Fruit fly (Drosophila melanogaster) whole organism, embryonic: ENCODE results near the gene CG7906.
A peak's percentile ranks its signal among the peaks of the same experiment; 100 is the strongest.

ENCODE experiments used
- CG11696 ChIP-seq: fragments of 200-800 bp; sonication (Bioruptor generic); IDR thresholded peaks from 2 replicates; pipeline ENCODE4 v1.3.6; 2022; ENCODE audit warnings: missing biosample characterization, missing genetic modification characterization
- CG12391 ChIP-seq: fragments of 200-800 bp; sonication (Bioruptor generic); optimal IDR thresholded peaks from 3 replicates; lab custom pipeline; 2018; ENCODE audit warnings: missing biosample characterization, mild to moderate bottlenecking, missing genetic modification characterization, moderate library complexity
- CG12659 ChIP-seq: fragments of 200-800 bp; sonication (Bioruptor generic); optimal IDR thresholded peaks from 3 replicates; lab custom pipeline; 2017; ENCODE audit warnings: mild to moderate bottlenecking, missing biosample characterization, missing genetic modification reagents, missing genetic modification characterization
- CG14050 ChIP-seq: fragments of 200-800 bp; sonication (Bioruptor generic); IDR thresholded peaks from 3 replicates; pipeline ENCODE4 v1.3.6; 2022; ENCODE audit warnings: missing biosample characterization, missing genetic modification characterization
- CG14860 ChIP-seq: fragments of 200-800 bp; sonication (Bioruptor generic); IDR thresholded peaks from 3 replicates; pipeline ENCODE4 v1.3.6; 2022; ENCODE audit warnings: missing biosample characterization, missing genetic modification characterization; ENCODE audit not compliant: partially characterized antibody
- CG15011 ChIP-seq: fragments of 200-800 bp; sonication (Bioruptor generic); optimal IDR thresholded peaks from 3 replicates; lab custom pipeline; 2018; ENCODE audit warnings: missing biosample characterization, mild to moderate bottlenecking, missing genetic modification characterization
- CG15514 ChIP-seq: fragments of 200-800 bp; sonication (Bioruptor generic); optimal IDR thresholded peaks from 3 replicates; lab custom pipeline; 2017; ENCODE audit warnings: missing biosample characterization, missing genetic modification characterization, mild to moderate bottlenecking, moderate library complexity, missing genetic modification reagents
- CG16863 ChIP-seq: fragments of 200-800 bp; sonication (Bioruptor generic); optimal IDR thresholded peaks from 3 replicates; lab custom pipeline; 2016; ENCODE audit warnings: missing biosample characterization, missing genetic modification characterization
- CG17568 ChIP-seq: fragments of 200-800 bp; sonication (Bioruptor generic); optimal IDR thresholded peaks from 2 replicates; lab custom pipeline; 2018; ENCODE audit warnings: missing biosample characterization, mild to moderate bottlenecking, missing genetic modification characterization, moderate library complexity
- CG1832 ChIP-seq: fragments of 200-800 bp; sonication (Bioruptor generic); optimal IDR thresholded peaks from 2 replicates; lab custom pipeline; 2017; ENCODE audit warnings: missing biosample characterization, mild to moderate bottlenecking, missing genetic modification characterization, inconsistent platforms
- CG3065 ChIP-seq: fragments of 200-800 bp; sonication (Bioruptor generic); optimal IDR thresholded peaks from 2 replicates; lab custom pipeline; 2016; ENCODE audit warnings: missing biosample characterization, missing genetic modification characterization
- CG4282 ChIP-seq: fragments of 200-800 bp; sonication (Bioruptor generic); optimal IDR thresholded peaks from 2 replicates; lab custom pipeline; 2016; ENCODE audit warnings: missing biosample characterization, missing genetic modification characterization
- CG4820 ChIP-seq: fragments of 200-800 bp; sonication (Bioruptor generic); optimal IDR thresholded peaks from 3 replicates; lab custom pipeline; 2016; ENCODE audit warnings: missing biosample characterization, missing genetic modification characterization
- CG4854 ChIP-seq: fragments of 200-800 bp; sonication (Bioruptor generic); optimal IDR thresholded peaks from 2 replicates; lab custom pipeline; 2016; ENCODE audit warnings: missing biosample characterization, missing genetic modification characterization, inconsistent platforms
- CG5180 ChIP-seq: fragments of 200-800 bp; sonication (Bioruptor generic); optimal IDR thresholded peaks from 3 replicates; lab custom pipeline; 2017; ENCODE audit warnings: missing biosample characterization, missing genetic modification characterization, mild to moderate bottlenecking, moderate library complexity, missing genetic modification reagents
- CG7357 ChIP-seq: fragments of 200-800 bp; sonication (Bioruptor generic); IDR thresholded peaks from 3 replicates; pipeline ENCODE4 v1.3.6; 2022; ENCODE audit warnings: missing biosample characterization, missing genetic modification characterization
- CG7372 ChIP-seq: fragments of 200-800 bp; sonication (Bioruptor generic); IDR thresholded peaks from 2 replicates; pipeline ENCODE4 v1.3.6; 2022; ENCODE audit warnings: missing biosample characterization, missing genetic modification characterization
- CG7928 ChIP-seq: fragments of 200-800 bp; sonication (Bioruptor generic); optimal IDR thresholded peaks from 2 replicates; lab custom pipeline; 2017; ENCODE audit warnings: missing biosample characterization, mild to moderate bottlenecking, missing genetic modification characterization
- CG8359 ChIP-seq: fragments of 200-800 bp; sonication (Bioruptor generic); optimal IDR thresholded peaks from 2 replicates; lab custom pipeline; 2017; ENCODE audit warnings: missing biosample characterization, mild to moderate bottlenecking, missing genetic modification characterization, borderline replicate concordance
- CG9609 ChIP-seq: fragments of 200-800 bp; sonication (Bioruptor generic); optimal IDR thresholded peaks from 3 replicates; lab custom pipeline; 2016; ENCODE audit warnings: missing biosample characterization, missing genetic modification characterization
- CG9797 ChIP-seq: fragments of 200-800 bp; sonication (Bioruptor generic); optimal IDR thresholded peaks from 3 replicates; lab custom pipeline; 2018; ENCODE audit warnings: missing biosample characterization, mild to moderate bottlenecking, missing genetic modification characterization
- CG9876 ChIP-seq: fragments of 200-800 bp; sonication (Bioruptor generic); optimal IDR thresholded peaks from 2 replicates; lab custom pipeline; 2016; ENCODE audit warnings: missing biosample characterization, missing genetic modification characterization
- Camta ChIP-seq: fragments of 200-800 bp; sonication (Bioruptor generic); optimal IDR thresholded peaks from 2 replicates; lab custom pipeline; 2016; ENCODE audit warnings: missing biosample characterization, missing genetic modification characterization
- Chrac-16 ChIP-seq: fragments of 200-800 bp; sonication (Bioruptor generic); optimal IDR thresholded peaks from 3 replicates; lab custom pipeline; 2016; ENCODE audit warnings: missing biosample characterization, missing genetic modification characterization
- Doc3 ChIP-seq: fragments of 200-800 bp; sonication (Bioruptor generic); IDR thresholded peaks from 3 replicates; pipeline ENCODE4 v1.3.6; 2022; ENCODE audit warnings: missing biosample characterization, missing genetic modification characterization; ENCODE audit not compliant: partially characterized antibody
- Dp ChIP-seq: fragments of 200-800 bp; sonication (Bioruptor generic); optimal IDR thresholded peaks from 2 replicates; lab custom pipeline; 2018; ENCODE audit warnings: missing biosample characterization, mild to moderate bottlenecking, missing genetic modification characterization, moderate library complexity
- Elba2 ChIP-seq: fragments of 200-800 bp; sonication (Bioruptor generic); optimal IDR thresholded peaks from 3 replicates; lab custom pipeline; 2016; ENCODE audit warnings: missing biosample characterization, missing genetic modification characterization
- Fer1 ChIP-seq: fragments of 200-800 bp; sonication (Bioruptor generic); optimal IDR thresholded peaks from 2 replicates; lab custom pipeline; 2017; ENCODE audit warnings: missing biosample characterization, mild to moderate bottlenecking, missing genetic modification characterization
- HLH54F ChIP-seq: fragments of 200-800 bp; sonication (Bioruptor generic); optimal IDR thresholded peaks from 3 replicates; lab custom pipeline; 2016; ENCODE audit warnings: missing biosample characterization, missing genetic modification characterization
- Hmx ChIP-seq: fragments of 200-800 bp; sonication (Bioruptor generic); optimal IDR thresholded peaks from 2 replicates; lab custom pipeline; 2016; ENCODE audit warnings: missing biosample characterization, missing genetic modification characterization
- NK7.1 ChIP-seq: fragments of 200-800 bp; sonication (Bioruptor generic); optimal IDR thresholded peaks from 3 replicates; lab custom pipeline; 2016; ENCODE audit warnings: missing biosample characterization, missing genetic modification characterization
- Oli ChIP-seq: fragments of 200-800 bp; sonication (Bioruptor generic); optimal IDR thresholded peaks from 2 replicates; lab custom pipeline; 2018; ENCODE audit warnings: missing biosample characterization, mild to moderate bottlenecking, missing genetic modification characterization, moderate library complexity
- Rx ChIP-seq: fragments of 200-800 bp; sonication (Bioruptor generic); IDR thresholded peaks from 2 replicates; pipeline ENCODE4 v1.3.6; 2022; ENCODE audit warnings: missing biosample characterization, missing genetic modification characterization
- Scr ChIP-seq: fragments of 200-800 bp; sonication (Bioruptor generic); IDR thresholded peaks from 2 replicates; pipeline ENCODE4 v1.3.6; 2022; ENCODE audit warnings: missing biosample characterization, missing genetic modification characterization; ENCODE audit not compliant: partially characterized antibody
- caup ChIP-seq: fragments of 200-800 bp; sonication (Bioruptor generic); optimal IDR thresholded peaks from 3 replicates; lab custom pipeline; 2017; ENCODE audit warnings: missing biosample characterization, mild to moderate bottlenecking, missing genetic modification characterization, moderate library complexity; ENCODE audit not compliant: severe bottlenecking
- hb ChIP-seq: fragments of 200-800 bp; sonication (Bioruptor generic); IDR thresholded peaks from 3 replicates; pipeline ENCODE4 v1.3.6; 2022; ENCODE audit warnings: missing biosample characterization, missing genetic modification characterization; ENCODE audit not compliant: partially characterized antibody
- jigr1 ChIP-seq: fragments of 200-800 bp; sonication (Bioruptor generic); IDR thresholded peaks from 3 replicates; pipeline ENCODE4 v1.3.6; 2022; ENCODE audit warnings: missing biosample characterization, missing genetic modification characterization
- lab ChIP-seq: fragments of 200-800 bp; sonication (Bioruptor generic); optimal IDR thresholded peaks from 3 replicates; lab custom pipeline; 2017; ENCODE audit warnings: missing biosample characterization, missing genetic modification characterization, mild to moderate bottlenecking, moderate library complexity, missing genetic modification reagents
- pum ChIP-seq: fragments of 200-800 bp; sonication (Bioruptor generic); optimal IDR thresholded peaks from 2 replicates; lab custom pipeline; 2016; ENCODE audit warnings: missing biosample characterization, missing genetic modification characterization
- repo ChIP-seq: fragments of 200-800 bp; sonication (Bioruptor generic); optimal IDR thresholded peaks from 2 replicates; lab custom pipeline; 2016; ENCODE audit warnings: missing biosample characterization, missing genetic modification characterization
- row ChIP-seq: fragments of 200-800 bp; sonication (Bioruptor generic); IDR thresholded peaks from 3 replicates; pipeline ENCODE4 v1.3.6; 2022; ENCODE audit warnings: missing biosample characterization, missing genetic modification characterization
- sc ChIP-seq, 3 experiments: fragments of >200 bp in 2 of 3; fragments of 200-800 bp in 1 of 3; sonication (Bioruptor generic) in 1 of 3; optimal IDR thresholded peaks; 2 replicates in 2 of 3; 3 replicates in 1 of 3; lab custom pipeline; 2017; ENCODE audit warnings: mild to moderate bottlenecking in 1 of 3, missing biosample characterization in 1 of 3, missing genetic modification characterization in 1 of 3, missing genetic modification reagents in 1 of 3
- seq ChIP-seq: fragments of 200-800 bp; sonication (Bioruptor generic); IDR thresholded peaks from 2 replicates; pipeline ENCODE4 v1.3.6; 2022; ENCODE audit warnings: missing biosample characterization, missing genetic modification characterization
- slbo ChIP-seq: fragments of 200-800 bp; sonication (Bioruptor generic); IDR thresholded peaks from 2 replicates; pipeline ENCODE4 v1.3.6; 2022; ENCODE audit warnings: missing biosample characterization, missing genetic modification characterization
- sqz ChIP-seq: fragments of 200-800 bp; sonication (Bioruptor generic); optimal IDR thresholded peaks from 3 replicates; lab custom pipeline; 2018; ENCODE audit warnings: missing biosample characterization, mild to moderate bottlenecking, missing genetic modification characterization
- trh ChIP-seq: fragments of 200-800 bp; sonication (Bioruptor generic); optimal IDR thresholded peaks from 2 replicates; lab custom pipeline; 2016; ENCODE audit warnings: missing biosample characterization, missing genetic modification characterization
- vfl ChIP-seq: fragments of 200-800 bp; sonication (Bioruptor generic); optimal IDR thresholded peaks from 2 replicates; lab custom pipeline; 2016; ENCODE audit warnings: missing biosample characterization, missing genetic modification characterization
- wor ChIP-seq: fragments of 200-800 bp; sonication (Bioruptor generic); IDR thresholded peaks from 2 replicates; pipeline ENCODE4 v1.3.6; 2022; ENCODE audit warnings: missing biosample characterization, missing genetic modification characterization

Gene CG7906

DNA sequence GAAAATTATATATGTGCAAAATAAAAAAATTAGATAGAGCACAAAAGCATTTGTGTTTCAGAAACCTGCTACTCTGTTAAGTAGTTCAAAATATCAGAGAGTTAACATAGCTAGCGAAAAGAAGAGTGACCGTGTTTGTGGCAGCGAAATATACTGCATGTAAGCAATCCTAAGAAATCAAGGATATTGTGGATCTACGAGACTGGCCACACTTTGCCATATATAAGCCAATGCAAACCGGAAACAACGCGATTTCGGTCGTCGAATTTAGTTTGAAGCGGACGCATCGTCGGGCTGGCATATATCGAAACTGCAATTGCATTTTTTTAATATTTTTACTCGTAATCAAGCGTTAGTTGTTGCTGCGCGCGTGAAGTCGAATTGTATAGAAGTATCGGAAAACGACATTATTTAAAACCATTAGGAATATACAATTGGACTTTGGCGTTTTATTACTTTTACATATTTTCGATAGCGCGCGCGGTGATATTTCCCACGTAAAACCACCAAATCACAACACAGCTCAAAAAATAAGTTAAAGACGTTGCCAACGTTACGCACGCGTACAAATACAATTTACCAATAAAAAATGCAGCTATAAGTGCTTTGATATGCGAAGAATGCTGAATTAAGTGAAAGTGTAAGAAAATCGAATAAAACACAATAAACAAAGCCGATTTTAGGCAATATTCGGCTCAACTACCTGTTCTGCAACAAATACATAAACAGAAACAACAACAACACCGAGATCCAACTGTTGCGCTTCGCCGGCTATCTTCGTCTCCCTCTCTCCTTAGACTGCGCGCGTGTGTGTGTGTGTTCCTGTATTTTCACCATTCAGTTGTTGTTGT lies 45.6 kb upstream of the CG7906 start, which contains the start of gene nuf (continued):
- TF ChIP-seq wor (GFP tag; lab: Robert Waterston, UW): no peak
- TF ChIP-seq Oli (tag; lab: Kevin White, UChicago): no peak
- peak; percentile 44 for TF ChIP-seq CG15514 (GFP tag; lab: Kevin White, UChicago)
- TF ChIP-seq Scr (GFP tag; lab: Robert Waterston, UW): no peak
- TF ChIP-seq CG7357 (GFP tag; lab: Robert Waterston, UW): no peak
- TF ChIP-seq CG9609 (GFP tag; lab: Kevin White, UChicago): no peak
- no peak for TF ChIP-seq Elba2 (GFP tag; lab: Kevin White, UChicago)
- no peak for TF ChIP-seq Rx (GFP tag; lab: Robert Waterston, UW)
- no peak for TF ChIP-seq Chrac-16 (GFP tag; lab: Kevin White, UChicago)
- peak; percentile 37 for TF ChIP-seq repo (GFP tag; lab: Kevin White, UChicago)
- no peak for TF ChIP-seq Doc3
- TF ChIP-seq CG8359: no peak
- TF ChIP-seq CG4854 (GFP tag; lab: Kevin White, UChicago): no peak
- TF ChIP-seq row (GFP tag; lab: Robert Waterston, UW): no peak
- no peak for TF ChIP-seq CG15011 (GFP tag; lab: Kevin White, UChicago)
- TF ChIP-seq Hmx (GFP tag; lab: Kevin White, UChicago): no peak
- TF ChIP-seq lab (GFP tag; lab: Kevin White, UChicago): peak; percentile 63
- TF ChIP-seq Fer1: peak; percentile 80
- no peak for TF ChIP-seq vfl (GFP tag; lab: Kevin White, UChicago)
- TF ChIP-seq caup (GFP tag; lab: Kevin White, UChicago): peak; percentile 86
- TF ChIP-seq CG17568 (GFP tag; lab: Kevin White, UChicago): peak; percentile 55
- peak; percentile 46 for TF ChIP-seq sqz (GFP tag; lab: Kevin White, UChicago)
- TF ChIP-seq CG7928: peak; percentile 44
- TF ChIP-seq HLH54F (GFP tag; lab: Kevin White, UChicago): no peak
- TF ChIP-seq seq (GFP tag; lab: Robert Waterston, UW): peak; percentile 30; the same call in 1 of the 2 replicates
- peak; percentile 42 for TF ChIP-seq slbo (GFP tag; lab: Robert Waterston, UW)
- TF ChIP-seq CG11696: no peak; the same call in 1 of the 2 replicates
- TF ChIP-seq CG14050: no peak
- TF ChIP-seq CG1832 (GFP tag; lab: Kevin White, UChicago): no peak
- TF ChIP-seq CG4820 (GFP tag; lab: Kevin White, UChicago): no peak
- no peak for TF ChIP-seq CG7372 (GFP tag; lab: Robert Waterston, UW)
- peak; percentile 53 for TF ChIP-seq Dp (GFP tag; lab: Kevin White, UChicago)
- TF ChIP-seq pum: no peak
- no peak for TF ChIP-seq CG4282 (GFP tag; lab: Kevin White, UChicago)
- no peak for TF ChIP-seq CG12391 (tag; lab: Kevin White, UChicago)
- TF ChIP-seq hb (GFP tag; lab: Robert Waterston, UW): no peak; the same call in 2 of the 3 replicates
- no peak for TF ChIP-seq sc (optimal IDR thresholded peaks at IDR 0.05; lab: Kevin White, UChicago)
- TF ChIP-seq sc (GFP tag; optimal IDR thresholded peaks at IDR 0.05; lab: Kevin White, UChicago): no peak
- no peak for TF ChIP-seq trh
- TF ChIP-seq NK7.1 (GFP tag; lab: Kevin White, UChicago): no peak
- no peak for TF ChIP-seq CG16863 (GFP tag; lab: Kevin White, UChicago)
- no peak for TF ChIP-seq Camta (GFP tag; lab: Kevin White, UChicago)
- TF ChIP-seq CG14860 (GFP tag; lab: Robert Waterston, UW): no peak
- TF ChIP-seq CG9797 (GFP tag; lab: Kevin White, UChicago): peak; percentile 71
- TF ChIP-seq jigr1: no peak
- TF ChIP-seq CG5180 (GFP tag; lab: Kevin White, UChicago): peak; percentile 62
- no peak for TF ChIP-seq CG3065 (GFP tag; lab: Kevin White, UChicago)
- peak; percentile 62 for TF ChIP-seq CG12659 (GFP tag; lab: Kevin White, UChicago)
- TF ChIP-seq CG9876 (GFP tag; lab: Kevin White, UChicago): no peak
